Fruit fly (Drosophila melanogaster): ENCODE results near the gene CG44227.

DNA sequence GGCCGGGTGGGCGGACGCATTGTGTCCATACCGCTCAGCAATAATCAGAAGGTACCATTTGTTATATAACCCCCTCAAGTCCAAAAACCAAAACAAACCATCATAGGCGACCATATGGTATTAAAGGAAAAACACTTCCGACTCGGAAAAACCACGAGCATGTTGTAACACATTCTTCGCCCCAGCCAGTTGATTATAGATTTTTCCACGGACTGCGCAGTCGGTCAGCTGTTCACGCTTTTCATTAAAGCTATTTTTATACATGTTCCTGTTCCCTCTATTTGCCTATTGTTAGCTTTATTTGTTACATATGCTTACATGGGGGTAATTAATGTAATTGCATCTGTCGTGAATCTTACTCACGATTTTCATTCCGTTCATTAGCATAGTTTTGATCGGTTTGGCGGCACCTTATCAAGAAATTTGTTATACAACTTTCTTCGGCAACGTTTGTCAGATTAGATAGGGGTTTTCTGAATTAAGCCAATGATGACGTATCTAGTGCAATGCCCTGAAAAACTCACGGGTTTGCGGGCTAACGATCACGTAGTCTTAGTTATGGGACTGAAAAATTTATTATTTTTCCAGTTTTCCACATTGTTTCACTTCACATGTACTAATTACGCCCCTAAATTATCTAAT, 20.2 kb downstream of the CG44227 start:
- no peak for TF ChIP-seq CG8478 (optimal IDR thresholded peaks at IDR 0.05)
- no peak for TF ChIP-seq CTCF (optimal IDR thresholded peaks at IDR 0.05)
